Fruit fly (Drosophila melanogaster) whole organism, embryonic: ENCODE results near the gene mRRF2.

Source experiments
- Adf1 ChIP-seq: fragments of 200-800 bp; sonication (Bioruptor generic); IDR thresholded peaks from 2 replicates; pipeline ENCODE4 v1.3.6; 2022; ENCODE audit warnings: missing biosample characterization, missing genetic modification characterization
- Atf-2 ChIP-seq: fragments of 200-800 bp; sonication (Bioruptor generic); optimal IDR thresholded peaks from 2 replicates; lab custom pipeline; 2016; ENCODE audit warnings: missing biosample characterization, missing genetic modification characterization
- CG10366 ChIP-seq: fragments of 200-800 bp; sonication (Bioruptor generic); IDR thresholded peaks from 2 replicates; pipeline ENCODE4 v1.3.6; 2022; ENCODE audit warnings: missing biosample characterization, missing genetic modification characterization
- CG11504 ChIP-seq: fragments of 200-800 bp; sonication (Bioruptor generic); optimal IDR thresholded peaks from 3 replicates; lab custom pipeline; 2019; ENCODE audit warnings: missing biosample characterization, mild to moderate bottlenecking, missing genetic modification characterization, moderate library complexity
- CG12769 ChIP-seq: fragments of 200-800 bp; sonication (Bioruptor generic); optimal IDR thresholded peaks from 2 replicates; lab custom pipeline; 2019; ENCODE audit warnings: missing biosample characterization, mild to moderate bottlenecking, missing genetic modification characterization, moderate library complexity
- CG12942 ChIP-seq: fragments of 200-800 bp; sonication (Bioruptor generic); optimal IDR thresholded peaks from 3 replicates; lab custom pipeline; 2016; ENCODE audit warnings: missing biosample characterization, missing genetic modification characterization
- CG13424 ChIP-seq: fragments of 200-800 bp; sonication (Bioruptor generic); optimal IDR thresholded peaks from 2 replicates; lab custom pipeline; 2019; ENCODE audit warnings: missing biosample characterization, mild to moderate bottlenecking, missing genetic modification characterization, moderate library complexity
- CG13894 ChIP-seq: fragments of 200-800 bp; sonication (Bioruptor generic); optimal IDR thresholded peaks from 3 replicates; lab custom pipeline; 2018; ENCODE audit warnings: missing biosample characterization, mild to moderate bottlenecking, missing genetic modification characterization, moderate library complexity
- CG15601 ChIP-seq: fragments of 200-800 bp; sonication (Bioruptor generic); optimal IDR thresholded peaks from 3 replicates; lab custom pipeline; 2019; ENCODE audit warnings: missing biosample characterization, mild to moderate bottlenecking, missing genetic modification characterization, moderate library complexity
- CG17802 ChIP-seq: fragments of 200-800 bp; sonication (Bioruptor generic); optimal IDR thresholded peaks from 2 replicates; lab custom pipeline; 2018; ENCODE audit warnings: missing biosample characterization, mild to moderate bottlenecking, missing genetic modification characterization, moderate library complexity
- CG2120 ChIP-seq: fragments of 200-800 bp; sonication (Bioruptor generic); optimal IDR thresholded peaks from 3 replicates; lab custom pipeline; 2016; ENCODE audit warnings: missing biosample characterization, missing genetic modification characterization
- CG33213 ChIP-seq: fragments of 200-800 bp; sonication (Bioruptor generic); optimal IDR thresholded peaks from 3 replicates; lab custom pipeline; 2016; ENCODE audit warnings: missing biosample characterization, missing genetic modification characterization
- CG4404 ChIP-seq: fragments of 200-800 bp; sonication (Bioruptor generic); IDR thresholded peaks from 2 replicates; pipeline ENCODE4 v1.3.6; 2022; ENCODE audit warnings: missing biosample characterization, missing genetic modification characterization
- CG5953 ChIP-seq: fragments of 200-800 bp; sonication (Bioruptor generic); IDR thresholded peaks from 2 replicates; pipeline ENCODE4 v1.3.6; 2022; ENCODE audit warnings: missing biosample characterization, missing genetic modification characterization
- CG9215 ChIP-seq: fragments of 200-800 bp; sonication (Bioruptor generic); IDR thresholded peaks from 2 replicates; pipeline ENCODE4 v1.3.6; 2022; ENCODE audit warnings: missing biosample characterization, missing genetic modification characterization
- CG9727 ChIP-seq: fragments of 200-800 bp; sonication (Bioruptor generic); optimal IDR thresholded peaks from 3 replicates; lab custom pipeline; 2017; ENCODE audit warnings: missing biosample characterization, mild to moderate bottlenecking, missing genetic modification characterization
- CG9797 ChIP-seq: fragments of 200-800 bp; sonication (Bioruptor generic); optimal IDR thresholded peaks from 3 replicates; lab custom pipeline; 2018; ENCODE audit warnings: missing biosample characterization, mild to moderate bottlenecking, missing genetic modification characterization
- CHES-1-like ChIP-seq: fragments of 200-800 bp; sonication (Bioruptor generic); optimal IDR thresholded peaks from 2 replicates; lab custom pipeline; 2016; ENCODE audit warnings: missing biosample characterization, missing genetic modification characterization
- Camta ChIP-seq: fragments of 200-800 bp; sonication (Bioruptor generic); optimal IDR thresholded peaks from 2 replicates; lab custom pipeline; 2016; ENCODE audit warnings: missing biosample characterization, missing genetic modification characterization
- Dbx ChIP-seq: fragments of 200-800 bp; sonication (Bioruptor generic); IDR thresholded peaks from 3 replicates; pipeline ENCODE4 v1.3.6; 2022; ENCODE audit warnings: missing biosample characterization, missing genetic modification characterization
- Eip74EF ChIP-seq, 2 experiments: fragments of 200-800 bp in 1 of 2; fragments of >200 bp in 1 of 2; sonication (Bioruptor generic) in 1 of 2; optimal IDR thresholded peaks; 2 replicates each; lab custom pipeline; 2017 to 2019; ENCODE audit warnings: missing biosample characterization in 2 of 2, missing genetic modification characterization in 2 of 2, mild to moderate bottlenecking in 1 of 2, moderate library complexity in 1 of 2
- Ets97D ChIP-seq: fragments of 200-800 bp; sonication (Bioruptor generic); optimal IDR thresholded peaks from 3 replicates; lab custom pipeline; 2016; ENCODE audit warnings: missing biosample characterization, missing genetic modification characterization
- H15 ChIP-seq: fragments of 200-800 bp; sonication (Bioruptor generic); IDR thresholded peaks from 3 replicates; pipeline ENCODE4 v1.3.6; 2022; ENCODE audit warnings: missing biosample characterization, missing genetic modification characterization
- Hr3 ChIP-seq: fragments of 200-800 bp; sonication (Bioruptor generic); optimal IDR thresholded peaks from 3 replicates; lab custom pipeline; 2016; ENCODE audit warnings: missing biosample characterization, missing genetic modification characterization
- Med ChIP-seq: fragments of 200-800 bp; sonication (Bioruptor generic); peaks from one replicate; lab custom pipeline; 2016; ENCODE audit warnings: missing biosample characterization, missing genetic modification characterization, mild to moderate bottlenecking, inconsistent platforms, moderate library complexity
- Ravus ChIP-seq: fragments of 200-800 bp; sonication (Bioruptor generic); IDR thresholded peaks from 2 replicates; pipeline ENCODE4 v1.3.6; 2022; ENCODE audit warnings: missing biosample characterization, missing genetic modification characterization
- Rx ChIP-seq: fragments of 200-800 bp; sonication (Bioruptor generic); IDR thresholded peaks from 2 replicates; pipeline ENCODE4 v1.3.6; 2022; ENCODE audit warnings: missing biosample characterization, missing genetic modification characterization
- Ssrp ChIP-seq: fragments of 200-800 bp; sonication (Bioruptor generic); optimal IDR thresholded peaks from 2 replicates; lab custom pipeline; 2018; ENCODE audit warnings: missing biosample characterization, mild to moderate bottlenecking, missing genetic modification characterization, moderate library complexity
- chinmo ChIP-seq: fragments of 200-800 bp; sonication (Bioruptor generic); IDR thresholded peaks from 4 replicates; pipeline ENCODE4 v1.3.6; 2022; ENCODE audit warnings: missing biosample characterization, missing genetic modification characterization; ENCODE audit not compliant: partially characterized antibody
- dmrt99B ChIP-seq: fragments of 200-800 bp; sonication (Bioruptor generic); optimal IDR thresholded peaks from 2 replicates; lab custom pipeline; 2018; ENCODE audit warnings: missing biosample characterization, mild to moderate bottlenecking, missing genetic modification characterization, moderate library complexity
- ems ChIP-seq: fragments of 200-800 bp; sonication (Bioruptor generic); optimal IDR thresholded peaks from 3 replicates; lab custom pipeline; 2016; ENCODE audit warnings: missing biosample characterization, missing genetic modification characterization
- eyg ChIP-seq: fragments of 200-800 bp; sonication (Bioruptor generic); optimal IDR thresholded peaks from 3 replicates; lab custom pipeline; 2016; ENCODE audit warnings: missing biosample characterization, missing genetic modification characterization
- hkb ChIP-seq, 2 experiments: fragments of 200-800 bp in 1 of 2; fragments of >200 bp in 1 of 2; sonication (Bioruptor generic) in 1 of 2; IDR thresholded peaks in 1 of 2; optimal IDR thresholded peaks in 1 of 2; 2 replicates each; pipeline versions ENCODE4 v1.3.6 to Lab custom; 2017 to 2022; ENCODE audit warnings: missing biosample characterization in 1 of 2, missing genetic modification characterization in 1 of 2
- lilli ChIP-seq: fragments of 200-800 bp; sonication (Bioruptor generic); optimal IDR thresholded peaks from 3 replicates; lab custom pipeline; 2016; ENCODE audit warnings: missing biosample characterization, missing genetic modification characterization
- mam ChIP-seq: fragments of 200-800 bp; sonication (Bioruptor generic); optimal IDR thresholded peaks from 3 replicates; lab custom pipeline; 2016; ENCODE audit warnings: missing biosample characterization, missing genetic modification characterization
- onecut ChIP-seq: fragments of 200-800 bp; sonication (Bioruptor generic); IDR thresholded peaks from 2 replicates; pipeline ENCODE4 v1.3.6; 2022; ENCODE audit warnings: missing biosample characterization, missing genetic modification characterization
- org-1 ChIP-seq: fragments of 200-800 bp; sonication (Bioruptor generic); optimal IDR thresholded peaks from 2 replicates; lab custom pipeline; 2017; ENCODE audit warnings: missing biosample characterization, missing genetic modification characterization
- pzg ChIP-seq: fragments of 200-800 bp; sonication (Bioruptor generic); optimal IDR thresholded peaks from 3 replicates; lab custom pipeline; 2018; ENCODE audit warnings: missing biosample characterization, mild to moderate bottlenecking, missing genetic modification characterization, moderate library complexity
- sc ChIP-seq, 3 experiments: fragments of >200 bp in 2 of 3; fragments of 200-800 bp in 1 of 3; sonication (Bioruptor generic) in 1 of 3; optimal IDR thresholded peaks; 2 replicates in 2 of 3; 3 replicates in 1 of 3; lab custom pipeline; 2017; ENCODE audit warnings: mild to moderate bottlenecking in 1 of 3, missing biosample characterization in 1 of 3, missing genetic modification characterization in 1 of 3, missing genetic modification reagents in 1 of 3
- sd ChIP-seq: fragments of 200-800 bp; sonication (Bioruptor generic); optimal IDR thresholded peaks from 3 replicates; lab custom pipeline; 2018; ENCODE audit warnings: missing biosample characterization, mild to moderate bottlenecking, missing genetic modification characterization, moderate library complexity
- slbo ChIP-seq: fragments of 200-800 bp; sonication (Bioruptor generic); IDR thresholded peaks from 2 replicates; pipeline ENCODE4 v1.3.6; 2022; ENCODE audit warnings: missing biosample characterization, missing genetic modification characterization
- stwl ChIP-seq: fragments of 200-800 bp; sonication (Bioruptor generic); optimal IDR thresholded peaks from 3 replicates; lab custom pipeline; 2018; ENCODE audit warnings: missing biosample characterization, mild to moderate bottlenecking, missing genetic modification characterization, moderate library complexity
- tna ChIP-seq: fragments of 200-800 bp; sonication (Bioruptor generic); IDR thresholded peaks from 2 replicates; pipeline ENCODE4 v1.3.6; 2022; ENCODE audit warnings: missing biosample characterization, missing genetic modification characterization; ENCODE audit not compliant: partially characterized antibody
- vnd ChIP-seq: fragments of 200-800 bp; sonication (Bioruptor generic); IDR thresholded peaks from 3 replicates; pipeline ENCODE4 v1.3.6; 2022; ENCODE audit warnings: missing biosample characterization, missing genetic modification characterization; ENCODE audit not compliant: partially characterized antibody

mRRF2 gene

DNA sequence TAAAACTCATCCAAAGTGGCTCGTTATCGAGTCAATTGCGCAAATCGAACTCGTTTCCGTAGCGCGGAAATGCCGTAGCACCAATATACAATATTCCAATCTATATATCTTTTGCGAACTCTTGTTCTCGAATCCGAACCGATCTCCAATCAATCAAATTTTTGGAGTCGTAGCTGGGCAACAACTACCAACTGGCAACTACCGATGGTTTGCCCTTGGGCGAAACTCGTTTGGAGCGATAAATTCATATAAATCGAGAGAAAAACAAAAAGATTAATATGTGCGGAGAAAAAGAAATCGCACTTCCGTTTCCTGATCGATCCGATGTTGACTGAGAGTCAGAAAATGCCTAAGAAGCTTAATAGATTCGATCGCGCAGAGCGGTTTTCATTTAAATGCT lies 47.8 kb upstream of the mRRF2 start:
- TF ChIP-seq CG12769 (tag; lab: Kevin White, UChicago): peak; percentile 1
- TF ChIP-seq CG12942: no peak
- TF ChIP-seq Eip74EF (GFP tag; optimal IDR thresholded peaks at IDR 0.05; lab: Kevin White, UChicago): peak in 1 of 2 experiments; percentile 86
- TF ChIP-seq sd (tag; lab: Kevin White, UChicago): peak; percentile 28
- peak; percentile 99 for TF ChIP-seq CG13894 (tag; lab: Kevin White, UChicago)
- TF ChIP-seq chinmo (GFP tag; lab: Robert Waterston, UW): peak; percentile 63; the same call in 2 of the 4 replicates

DNA sequence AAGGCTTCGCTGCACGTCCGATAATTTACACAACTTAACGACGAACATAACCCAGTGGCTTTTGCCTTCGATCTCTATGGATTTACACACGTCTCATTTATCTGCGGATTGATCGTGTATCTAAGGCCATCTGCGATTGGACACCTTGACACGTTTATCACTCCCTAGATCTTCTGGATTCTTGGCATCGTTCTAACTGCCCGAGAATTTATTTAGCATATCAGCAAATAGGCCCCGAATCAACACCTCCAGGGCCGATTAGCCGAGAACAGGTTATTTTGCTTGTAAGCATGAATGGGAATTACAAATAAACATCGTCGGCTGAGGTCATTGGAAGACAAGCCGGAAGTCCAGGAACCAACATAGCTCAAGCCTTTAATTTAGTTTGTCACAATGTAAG lies 45.0 kb upstream of the mRRF2 start:
- TF ChIP-seq CG13894 (tag; lab: Kevin White, UChicago) (peak; percentile 60), CG9727 (GFP tag; lab: Kevin White, UChicago) (no peak), sd (tag; lab: Kevin White, UChicago) (peak; percentile 78), Med (peak; percentile 24), CG12769 (tag; lab: Kevin White, UChicago) (peak; percentile 77)

DNA sequence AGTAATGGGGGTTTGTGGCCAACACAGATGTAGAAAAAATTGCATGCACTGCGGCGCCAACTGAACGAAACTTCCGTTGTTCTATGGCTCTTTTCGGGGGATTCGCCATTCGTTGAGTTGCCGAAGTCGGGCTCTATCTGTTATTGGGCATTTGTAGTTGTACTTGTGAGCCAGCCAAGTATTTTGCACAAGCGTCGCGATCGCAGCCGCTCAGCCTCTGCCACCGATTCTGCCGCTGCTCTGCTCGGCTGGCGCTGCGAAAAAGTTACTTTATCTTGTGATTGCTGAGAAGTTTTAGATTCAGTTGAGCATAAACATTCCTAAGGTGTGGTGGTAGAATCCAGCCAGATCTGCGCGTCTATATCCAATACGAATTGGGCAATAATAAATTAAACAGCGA lies 43.6 kb upstream of the mRRF2 start, which contains the start of gene CG33110:
Gene CG33110, plus strand, starts transcription at position 301 of the 400 bp plus-strand sequence.
- TF ChIP-seq lilli: no peak
- TF ChIP-seq stwl (tag; lab: Kevin White, UChicago): no peak
- no peak for TF ChIP-seq onecut (GFP tag; lab: Robert Waterston, UW)
- no peak for TF ChIP-seq CG10366
- no peak for TF ChIP-seq CG33213 (GFP tag; lab: Kevin White, UChicago)
- TF ChIP-seq hkb (optimal IDR thresholded peaks at IDR 0.05; lab: Kevin White, UChicago): no peak
- TF ChIP-seq hkb (GFP tag; IDR thresholded peaks at IDR 0.05; lab: Robert Waterston, UW): no peak
- peak; percentile 90; the same call in 3 of the 4 replicates for TF ChIP-seq chinmo (GFP tag; lab: Robert Waterston, UW)
- peak; percentile 64 for TF ChIP-seq Adf1 (GFP tag; lab: Robert Waterston, UW)
- TF ChIP-seq Atf-2 (GFP tag; lab: Kevin White, UChicago): no peak
- TF ChIP-seq CG13424 (tag; lab: Kevin White, UChicago): no peak
- no peak for TF ChIP-seq eyg
- peak; percentile 27 for TF ChIP-seq sd (tag; lab: Kevin White, UChicago)

DNA sequence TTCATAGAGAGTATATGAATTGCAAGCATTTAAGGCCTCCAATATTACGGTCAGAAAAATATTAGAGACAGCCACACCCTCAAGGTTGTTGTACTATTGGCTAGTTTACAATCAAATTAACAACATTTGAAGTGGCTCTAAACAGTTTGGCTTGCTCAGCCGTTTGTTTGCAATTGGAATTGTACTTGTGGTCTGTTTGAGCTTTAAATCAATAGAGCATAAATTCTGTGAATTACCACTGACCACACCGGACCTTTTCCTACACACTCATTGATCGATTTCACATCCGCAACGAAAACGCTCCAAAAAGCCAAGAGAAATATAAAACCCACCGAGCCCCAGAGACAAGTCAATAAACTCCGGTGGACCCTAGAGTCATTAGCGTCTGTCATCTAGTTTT lies 39.9 kb upstream of the mRRF2 start:
- TF ChIP-seq Ets97D (GFP tag; lab: Kevin White, UChicago) (no peak), Rx (GFP tag; lab: Robert Waterston, UW) (no peak), H15 (GFP tag; lab: Robert Waterston, UW) (no peak), vnd (GFP tag; lab: Robert Waterston, UW) (no peak), Atf-2 (GFP tag; lab: Kevin White, UChicago) (no peak), org-1 (GFP tag; lab: Kevin White, UChicago) (no peak), dmrt99B (tag; lab: Kevin White, UChicago) (peak; percentile 13), pzg (GFP tag; lab: Kevin White, UChicago) (no peak), sc (optimal IDR thresholded peaks at IDR 0.05; lab: Kevin White, UChicago) (no peak), sc (GFP tag; optimal IDR thresholded peaks at IDR 0.05; lab: Kevin White, UChicago) (no peak), CG15601 (tag; lab: Kevin White, UChicago) (peak; percentile 47), tna (GFP tag; lab: Robert Waterston, UW) (no peak), CG9215 (GFP tag; lab: Robert Waterston, UW) (no peak), slbo (GFP tag; lab: Robert Waterston, UW) (no peak), Ravus (GFP tag; lab: Robert Waterston, UW) (no peak), CHES-1-like (GFP tag; lab: Kevin White, UChicago) (no peak), CG2120 (GFP tag; lab: Kevin White, UChicago) (no peak), CG4404 (GFP tag; lab: Robert Waterston, UW) (no peak), CG11504 (no peak), Hr3 (no peak), CG5953 (no peak), CG9797 (GFP tag; lab: Kevin White, UChicago) (no peak), Camta (GFP tag; lab: Kevin White, UChicago) (no peak), mam (no peak), ems (GFP tag; lab: Kevin White, UChicago) (no peak), Dbx (GFP tag; lab: Robert Waterston, UW) (no peak), CG17802 (tag; lab: Kevin White, UChicago) (no peak), Ssrp (tag; lab: Kevin White, UChicago) (no peak)
